Worm (Caenorhabditis elegans) whole organism, dauer: ENCODE measurements around the gene F35C11.3.

Experiments
- unc-62 ChIP-seq: sonication (generic microtip); optimal IDR thresholded peaks from 2 replicates; lab custom pipeline; 2017; ENCODE audit warnings: missing biosample characterization, missing genetic modification reagents, missing genetic modification characterization

Gene F35C11.3

DNA sequence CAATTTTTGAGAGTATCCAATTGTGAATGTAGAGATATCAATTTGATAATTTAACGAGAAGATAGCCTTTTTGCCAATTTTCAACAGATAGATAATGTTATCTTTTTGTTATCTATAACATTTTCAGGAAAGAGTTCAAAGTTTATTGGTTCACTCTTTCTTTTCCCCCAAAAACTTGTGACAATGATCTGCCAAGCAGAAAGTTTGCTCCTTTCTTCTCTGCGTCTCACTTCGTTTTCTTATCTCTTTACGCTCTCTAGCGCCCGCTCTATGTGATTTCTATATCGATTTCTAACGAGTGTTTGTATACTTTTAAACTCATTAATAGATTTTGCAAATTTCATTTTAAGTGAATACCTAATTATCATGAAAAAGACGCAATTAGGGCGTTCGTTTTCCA, 20.1 kb upstream of the F35C11.3 start:
- no peak for TF ChIP-seq unc-62

DNA sequence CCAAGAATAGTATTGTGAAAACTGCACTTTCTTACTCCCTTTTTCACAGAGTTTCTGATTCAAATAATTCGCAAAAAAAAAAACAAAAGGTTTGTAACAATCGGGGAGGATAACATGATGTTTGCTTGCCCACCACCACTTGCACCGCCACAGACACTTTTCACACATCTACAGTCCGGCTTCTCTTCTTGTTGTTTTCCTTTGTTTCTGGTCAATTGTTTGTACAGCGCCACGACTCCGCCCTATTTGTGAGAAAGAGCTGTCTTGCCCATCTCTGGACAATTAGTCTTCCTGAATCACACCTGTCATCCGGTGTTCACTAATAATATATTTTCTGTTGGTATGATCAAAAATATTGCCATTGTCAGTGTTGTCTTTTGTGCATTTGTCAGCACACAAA, 15.6 kb upstream of the F35C11.3 start, which contains the start of gene M110.9:
TSS of gene M110.9 (plus strand) at position 301 of the 400 bp plus-strand sequence.
- TF ChIP-seq unc-62 = no peak

DNA sequence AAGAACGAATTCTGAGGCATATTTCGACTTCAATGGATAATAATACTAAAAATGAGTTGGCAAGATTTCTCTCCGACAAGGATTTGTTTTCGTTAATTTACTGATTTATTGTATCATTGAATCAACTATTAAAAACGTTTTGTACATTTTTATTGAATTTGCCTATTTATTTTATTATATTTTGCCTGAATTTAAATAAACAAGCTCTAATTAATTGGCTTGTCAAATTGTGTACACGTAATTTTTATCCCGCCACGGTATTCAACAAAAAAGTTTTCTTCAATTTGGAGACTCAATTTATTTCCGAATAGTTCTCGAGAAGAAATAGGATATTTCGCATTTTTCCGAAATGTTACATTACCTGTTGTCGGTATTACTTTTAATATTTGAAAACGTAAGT, 14.1 kb upstream of the F35C11.3 start, which contains the start of gene M110.7:
TSS of gene M110.7 (plus strand) at position 301 of the 400 bp plus-strand sequence.
- TF ChIP-seq unc-62 = no peak

ce11 chrII:8238155-8238554, 8.4 kb upstream of the F35C11.3 start, which contains the start of gene nlp-5:
Gene nlp-5, plus strand, starts transcription at chrII:8238455.
- no peak for TF ChIP-seq unc-62

DNA sequence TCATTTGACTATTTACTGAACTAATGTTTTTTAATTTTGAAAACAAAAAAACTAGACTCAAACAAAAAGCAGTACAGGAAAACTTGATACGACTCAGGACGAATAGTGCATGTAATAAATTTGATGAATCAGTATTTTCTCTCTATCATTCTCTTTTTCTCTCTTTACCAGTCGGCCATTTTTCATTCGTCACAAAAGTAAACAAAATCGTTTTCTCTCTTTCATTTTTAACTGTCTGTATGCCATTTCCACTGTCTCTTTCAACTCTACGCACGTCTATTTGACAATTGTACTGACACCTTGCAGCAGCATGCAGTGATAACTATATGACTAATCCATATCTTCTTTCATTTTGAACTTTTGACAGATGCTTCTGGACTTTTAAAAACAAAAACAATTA, 2.2 kb downstream of the F35C11.3 start, which contains the start of the genes F35C11.2 and F35C11.4:
TSS of gene F35C11.2 (minus strand) at position 90 of the 400 bp plus-strand sequence.
TSS of gene F35C11.4 (plus strand) at position 260 of the 400 bp plus-strand sequence.
- no peak for TF ChIP-seq unc-62

DNA sequence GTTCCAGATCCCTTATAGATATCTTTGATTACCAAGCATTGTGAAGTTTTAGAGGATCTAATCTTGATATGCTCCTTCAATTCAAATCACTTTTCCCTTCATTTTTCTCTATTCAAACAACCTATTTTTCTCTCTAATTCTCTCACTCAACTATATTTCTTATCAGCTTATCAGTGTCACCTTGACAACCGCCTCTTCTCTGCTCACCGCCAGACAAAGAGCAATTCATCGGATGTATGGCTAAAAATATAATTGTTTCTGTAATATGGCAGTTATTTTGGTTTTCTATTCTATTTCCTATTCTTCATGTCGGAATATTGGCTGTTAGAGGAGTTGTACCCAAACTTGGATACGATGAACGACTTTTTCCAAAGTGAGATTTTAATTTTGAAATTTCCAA, 3.1 kb downstream of the F35C11.3 start:
- no peak for TF ChIP-seq unc-62

- no peak for TF ChIP-seq unc-62
Observed at ce11 chrII:8253160-8253793, 6.7 kb downstream of the F35C11.3 start, which contains the start of gene F35C11.5. Gene F35C11.5, plus strand, starts transcription at chrII:8253743.

ce11 chrII:8256013-8256412, 9.4 kb downstream of the F35C11.3 start, which contains the start of gene F35C11.7:
Gene F35C11.7, plus strand, starts transcription at chrII:8256313.
- TF ChIP-seq unc-62 = no peak

ce11 chrII:8259038-8259437, 12.5 kb downstream of the F35C11.3 start, which contains the start of gene F35C11.6:
Gene F35C11.6, minus strand, starts transcription at chrII:8259138.
- TF ChIP-seq unc-62 = no peak

DNA sequence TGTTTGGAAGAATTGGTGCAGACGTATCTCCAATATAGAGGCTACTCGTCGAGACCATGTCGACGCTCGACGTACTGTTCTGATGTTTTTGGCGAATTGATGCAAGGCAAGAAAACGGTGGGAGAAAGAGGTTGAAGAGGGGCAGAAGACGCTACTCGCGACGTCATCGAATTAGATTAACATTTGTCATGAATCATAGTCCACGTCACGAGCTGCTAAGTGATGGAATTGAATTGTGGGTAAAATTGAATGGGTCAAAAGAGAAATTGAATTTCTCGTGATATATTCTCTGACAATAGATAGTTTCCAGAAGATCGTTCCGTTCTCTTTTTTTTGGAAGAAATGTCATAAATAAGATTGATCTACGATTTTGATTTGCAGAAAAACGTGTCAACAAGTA, 13.1 kb downstream of the F35C11.3 start:
- TF ChIP-seq unc-62 = no peak

DNA sequence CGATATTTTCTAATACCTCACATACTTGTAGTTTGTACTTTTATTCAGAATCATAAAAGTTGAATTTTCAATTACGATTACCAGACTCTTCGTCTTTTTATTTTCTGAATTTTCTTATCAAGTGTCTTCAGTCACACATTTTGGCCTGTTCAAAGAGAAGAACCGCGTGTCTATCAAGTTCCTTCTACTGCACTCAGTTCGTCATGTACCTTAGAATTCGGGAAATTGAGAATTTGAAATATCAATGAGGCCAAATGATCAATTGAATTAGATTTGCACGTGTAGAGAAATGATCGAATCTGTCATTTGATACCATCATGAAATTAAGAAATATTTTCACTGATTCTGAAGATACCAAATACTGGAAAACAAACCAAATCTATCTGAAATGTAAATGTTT, 17.0 kb downstream of the F35C11.3 start:
- TF ChIP-seq unc-62 = no peak

DNA sequence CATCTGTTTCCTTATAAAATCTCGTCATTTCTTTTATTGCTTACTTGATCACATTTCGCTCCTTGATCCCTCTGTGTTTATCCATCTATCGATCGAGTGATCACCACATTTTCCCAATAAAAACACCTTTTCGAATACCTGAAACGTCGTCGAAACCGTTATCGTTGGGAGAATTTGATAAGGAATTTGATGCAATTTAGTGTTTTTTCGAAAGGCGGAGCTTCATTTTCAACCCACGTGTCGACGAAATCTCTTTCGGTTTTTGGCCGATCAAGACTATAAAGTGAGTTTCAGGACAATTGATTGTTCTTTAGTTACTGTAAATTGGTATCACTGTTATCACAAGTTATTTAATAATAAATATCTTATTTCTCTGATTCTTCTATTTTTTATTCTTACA, 18.0 kb downstream of the F35C11.3 start, which contains the start of gene srdh-1:
TSS of gene srdh-1 (plus strand) at position 43 of the 400 bp plus-strand sequence.
- no peak for TF ChIP-seq unc-62

DNA sequence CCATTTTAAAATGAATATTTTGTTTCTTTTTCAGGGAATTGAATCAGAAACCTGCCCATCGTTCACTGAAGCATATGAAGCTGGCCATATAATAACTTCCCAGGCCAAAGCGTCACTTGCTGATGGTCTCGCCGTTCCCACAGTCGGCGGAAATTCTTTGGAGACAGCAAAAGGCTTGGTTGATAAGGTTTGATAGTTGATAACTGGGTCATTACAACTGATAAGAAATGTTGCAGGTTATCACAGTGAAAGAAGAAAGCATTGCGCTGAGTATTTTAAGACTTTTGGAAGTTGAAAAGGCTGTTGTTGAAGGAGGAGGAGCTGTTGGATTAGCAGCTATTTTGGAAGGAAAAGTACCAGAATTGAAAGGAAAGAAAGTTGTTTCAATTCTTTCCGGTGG, 20.0 kb downstream of the F35C11.3 start:
- no peak for TF ChIP-seq unc-62

DNA sequence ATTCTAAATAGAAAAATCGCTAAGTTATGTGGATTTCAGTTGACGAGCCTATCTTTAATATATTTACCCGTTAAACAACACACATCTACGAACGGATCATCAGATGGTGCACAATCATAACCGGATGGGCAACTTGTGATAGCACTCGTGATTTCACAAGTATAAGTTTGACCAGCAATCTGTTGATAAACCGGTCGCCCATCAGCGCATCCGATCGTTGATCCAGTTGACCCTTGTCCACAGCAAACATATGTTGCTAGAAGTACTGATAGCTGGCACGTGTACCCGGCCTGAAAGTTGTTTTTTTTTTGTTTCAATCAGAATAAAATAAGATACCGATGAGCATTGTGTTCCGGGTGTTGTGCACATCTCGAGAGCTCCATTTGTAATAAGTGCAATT, 21.1 kb downstream of the F35C11.3 start:
- no peak for TF ChIP-seq unc-62

ce11 chrII:8269351-8269750, 22.8 kb downstream of the F35C11.3 start, which contains the start of gene K01C8.2:
Gene K01C8.2, minus strand, starts transcription at chrII:8269451.
- no peak for TF ChIP-seq unc-62

- no peak for TF ChIP-seq unc-62
Observed at ce11 chrII:8269855-8270647, 23.5 kb downstream of the F35C11.3 start, which contains the start of gene tdc-1. Gene tdc-1, plus strand, starts transcription at chrII:8270597.

ce11 chrII:8273060-8273459, 26.5 kb downstream of the F35C11.3 start:
- TF ChIP-seq unc-62 = no peak
